Fruit fly (Drosophila melanogaster) whole organism, embryonic: ENCODE data around the gene GC.
A peak's percentile ranks its signal among the peaks of the same experiment; 100 is the strongest.

Experiments
- Abd-B ChIP-seq: fragments of 200-800 bp; sonication (Bioruptor generic); optimal IDR thresholded peaks from 2 replicates; lab custom pipeline; 2018; ENCODE audit warnings: missing biosample characterization, mild to moderate bottlenecking, missing genetic modification characterization, moderate library complexity
- Adf1 ChIP-seq: fragments of 200-800 bp; sonication (Bioruptor generic); IDR thresholded peaks from 2 replicates; pipeline ENCODE4 v1.3.6; 2022; ENCODE audit warnings: missing biosample characterization, missing genetic modification characterization
- Atf-2 ChIP-seq: fragments of 200-800 bp; sonication (Bioruptor generic); optimal IDR thresholded peaks from 2 replicates; lab custom pipeline; 2016; ENCODE audit warnings: missing biosample characterization, missing genetic modification characterization
- Atf6 ChIP-seq: fragments of 200-800 bp; sonication (Bioruptor generic); IDR thresholded peaks from 2 replicates; pipeline ENCODE4 v1.3.6; 2022; ENCODE audit warnings: missing biosample characterization, missing genetic modification characterization
- BtbVII ChIP-seq: fragments of 200-800 bp; sonication (Bioruptor generic); optimal IDR thresholded peaks from 3 replicates; lab custom pipeline; 2017; ENCODE audit warnings: missing biosample characterization, mild to moderate bottlenecking, missing genetic modification characterization
- CG10543 ChIP-seq: fragments of 200-800 bp; sonication (Bioruptor generic); optimal IDR thresholded peaks from 3 replicates; lab custom pipeline; 2017; ENCODE audit warnings: missing biosample characterization, mild to moderate bottlenecking, missing genetic modification characterization, moderate library complexity
- CG13287 ChIP-seq: fragments of 200-800 bp; sonication (Bioruptor generic); IDR thresholded peaks from 2 replicates; pipeline ENCODE4 v1.3.6; 2022; ENCODE audit warnings: missing biosample characterization, missing genetic modification characterization; ENCODE audit not compliant: partially characterized antibody
- CG13296 ChIP-seq: fragments of 200-800 bp; sonication (Bioruptor generic); optimal IDR thresholded peaks from 3 replicates; lab custom pipeline; 2018; ENCODE audit warnings: missing biosample characterization, mild to moderate bottlenecking, missing genetic modification characterization
- CG14050 ChIP-seq: fragments of 200-800 bp; sonication (Bioruptor generic); IDR thresholded peaks from 3 replicates; pipeline ENCODE4 v1.3.6; 2022; ENCODE audit warnings: missing biosample characterization, missing genetic modification characterization
- CG17359 ChIP-seq: fragments of 200-800 bp; sonication (Bioruptor generic); optimal IDR thresholded peaks from 3 replicates; lab custom pipeline; 2018; ENCODE audit warnings: missing biosample characterization, mild to moderate bottlenecking, missing genetic modification characterization, moderate library complexity
- CG18619 ChIP-seq: fragments of 200-800 bp; sonication (Bioruptor generic); optimal IDR thresholded peaks from 3 replicates; lab custom pipeline; 2017; ENCODE audit warnings: missing biosample characterization, mild to moderate bottlenecking, missing genetic modification characterization
- CG2712 ChIP-seq: fragments of 200-800 bp; optimal IDR thresholded peaks from 3 replicates; lab custom pipeline; 2019; ENCODE audit warnings: missing biosample characterization, mild to moderate bottlenecking, missing genetic modification characterization, moderate library complexity
- CG31365 ChIP-seq: fragments of 200-800 bp; sonication (Bioruptor generic); optimal IDR thresholded peaks from 2 replicates; lab custom pipeline; 2018; ENCODE audit warnings: missing biosample characterization, mild to moderate bottlenecking, missing genetic modification characterization
- CG3281 ChIP-seq: fragments of 200-800 bp; sonication (Bioruptor generic); optimal IDR thresholded peaks from 3 replicates; lab custom pipeline; 2017; ENCODE audit warnings: missing biosample characterization, mild to moderate bottlenecking, missing genetic modification characterization
- CG4282 ChIP-seq: fragments of 200-800 bp; sonication (Bioruptor generic); optimal IDR thresholded peaks from 2 replicates; lab custom pipeline; 2016; ENCODE audit warnings: missing biosample characterization, missing genetic modification characterization
- CG5180 ChIP-seq: fragments of 200-800 bp; sonication (Bioruptor generic); optimal IDR thresholded peaks from 3 replicates; lab custom pipeline; 2017; ENCODE audit warnings: missing biosample characterization, missing genetic modification characterization, mild to moderate bottlenecking, moderate library complexity, missing genetic modification reagents
- CG6813 ChIP-seq: fragments of 200-800 bp; sonication (Bioruptor generic); optimal IDR thresholded peaks from 2 replicates; lab custom pipeline; 2017; ENCODE audit warnings: missing biosample characterization, missing genetic modification characterization, mild to moderate bottlenecking, moderate library complexity, missing genetic modification reagents
- CG8765 ChIP-seq: fragments of 200-800 bp; sonication (Bioruptor generic); IDR thresholded peaks from 2 replicates; pipeline ENCODE4 v1.3.6; 2022; ENCODE audit warnings: missing biosample characterization, missing genetic modification characterization
- CHES-1-like ChIP-seq: fragments of 200-800 bp; sonication (Bioruptor generic); optimal IDR thresholded peaks from 2 replicates; lab custom pipeline; 2016; ENCODE audit warnings: missing biosample characterization, missing genetic modification characterization
- D19A ChIP-seq: fragments of 200-800 bp; optimal IDR thresholded peaks from 3 replicates; lab custom pipeline; 2019; ENCODE audit warnings: missing biosample characterization, mild to moderate bottlenecking, missing genetic modification characterization, moderate library complexity
- Dek ChIP-seq: fragments of 200-800 bp; sonication (Bioruptor generic); optimal IDR thresholded peaks from 3 replicates; lab custom pipeline; 2019; ENCODE audit warnings: missing biosample characterization, mild to moderate bottlenecking, missing genetic modification characterization, moderate library complexity
- Dll ChIP-seq: fragments of 200-800 bp; sonication (Bioruptor generic); IDR thresholded peaks from 4 replicates; pipeline ENCODE4 v1.3.6; 2022; ENCODE audit warnings: missing biosample characterization, missing genetic modification characterization; ENCODE audit not compliant: partially characterized antibody
- Drgx ChIP-seq: fragments of 200-800 bp; sonication (Bioruptor generic); IDR thresholded peaks from 2 replicates; pipeline ENCODE4 v1.3.6; 2022; ENCODE audit warnings: missing biosample characterization, missing genetic modification characterization
- E2f2 ChIP-seq: fragments of 200-800 bp; sonication (Bioruptor generic); IDR thresholded peaks from 2 replicates; pipeline ENCODE4 v1.3.6; 2022; ENCODE audit warnings: missing biosample characterization, missing genetic modification characterization
- ERR ChIP-seq: fragments of 200-800 bp; sonication (Bioruptor generic); optimal IDR thresholded peaks from 2 replicates; lab custom pipeline; 2016; ENCODE audit warnings: missing biosample characterization, missing genetic modification characterization
- Ets65A ChIP-seq: fragments of 200-800 bp; sonication (Bioruptor generic); peaks from one replicate; lab custom pipeline; 2016; ENCODE audit warnings: missing biosample characterization, missing genetic modification characterization
- Meics ChIP-seq: fragments of 200-800 bp; sonication (Bioruptor generic); optimal IDR thresholded peaks from 2 replicates; lab custom pipeline; 2017; ENCODE audit warnings: missing biosample characterization, mild to moderate bottlenecking, missing genetic modification characterization
- Scr ChIP-seq: fragments of 200-800 bp; sonication (Bioruptor generic); IDR thresholded peaks from 2 replicates; pipeline ENCODE4 v1.3.6; 2022; ENCODE audit warnings: missing biosample characterization, missing genetic modification characterization; ENCODE audit not compliant: partially characterized antibody
- amos ChIP-seq: fragments of 200-800 bp; sonication (Bioruptor generic); IDR thresholded peaks from 2 replicates; pipeline ENCODE4 v1.3.6; 2022; ENCODE audit warnings: missing biosample characterization, missing genetic modification characterization; ENCODE audit not compliant: partially characterized antibody
- cg ChIP-seq: fragments of 200-800 bp; sonication (Bioruptor generic); optimal IDR thresholded peaks from 3 replicates; lab custom pipeline; 2019; ENCODE audit warnings: missing biosample characterization, mild to moderate bottlenecking, missing genetic modification characterization, moderate library complexity
- chinmo ChIP-seq: fragments of 200-800 bp; sonication (Bioruptor generic); IDR thresholded peaks from 4 replicates; pipeline ENCODE4 v1.3.6; 2022; ENCODE audit warnings: missing biosample characterization, missing genetic modification characterization; ENCODE audit not compliant: partially characterized antibody
- corto ChIP-seq: fragments of 200-800 bp; sonication (Bioruptor generic); optimal IDR thresholded peaks from 2 replicates; lab custom pipeline; 2016; ENCODE audit warnings: missing biosample characterization, mild to moderate bottlenecking, missing genetic modification characterization, moderate library complexity
- gro ChIP-seq: fragments of 200-800 bp; sonication (Bioruptor generic); optimal IDR thresholded peaks from 2 replicates; lab custom pipeline; 2016; ENCODE audit warnings: missing biosample characterization, missing genetic modification characterization
- hbn ChIP-seq: fragments of 200-800 bp; sonication (Bioruptor generic); IDR thresholded peaks from 2 replicates; pipeline ENCODE4 v1.3.6; 2022; ENCODE audit warnings: missing biosample characterization, missing genetic modification characterization; ENCODE audit not compliant: partially characterized antibody
- odd ChIP-seq: fragments of 200-800 bp; sonication (Bioruptor generic); optimal IDR thresholded peaks from 2 replicates; lab custom pipeline; 2017; ENCODE audit warnings: missing biosample characterization, mild to moderate bottlenecking, missing genetic modification characterization
- phol ChIP-seq: fragments of 200-800 bp; sonication (Bioruptor generic); optimal IDR thresholded peaks from 3 replicates; lab custom pipeline; 2018; ENCODE audit warnings: missing biosample characterization, mild to moderate bottlenecking, missing genetic modification characterization, moderate library complexity
- prd ChIP-seq, 3 experiments: fragments of >200 bp in 2 of 3; fragments of 200-800 bp in 1 of 3; sonication (Bioruptor generic) in 1 of 3; optimal IDR thresholded peaks in 2 of 3; IDR thresholded peaks in 1 of 3; 2 replicates in 2 of 3; 3 replicates in 1 of 3; pipeline versions ENCODE4 v1.3.6 to Lab custom; 2017 to 2022; ENCODE audit warnings: missing biosample characterization in 1 of 3, missing genetic modification characterization in 1 of 3
- rib ChIP-seq: fragments of 200-800 bp; sonication (Bioruptor generic); IDR thresholded peaks from 2 replicates; pipeline ENCODE4 v1.3.6; 2022; ENCODE audit warnings: missing biosample characterization, missing genetic modification characterization
- sd ChIP-seq: fragments of 200-800 bp; sonication (Bioruptor generic); optimal IDR thresholded peaks from 3 replicates; lab custom pipeline; 2018; ENCODE audit warnings: missing biosample characterization, mild to moderate bottlenecking, missing genetic modification characterization, moderate library complexity
- seq ChIP-seq: fragments of 200-800 bp; sonication (Bioruptor generic); IDR thresholded peaks from 2 replicates; pipeline ENCODE4 v1.3.6; 2022; ENCODE audit warnings: missing biosample characterization, missing genetic modification characterization
- sim ChIP-seq: fragments of 200-800 bp; sonication (Bioruptor generic); IDR thresholded peaks from 2 replicates; pipeline ENCODE4 v1.3.6; 2022; ENCODE audit warnings: missing biosample characterization, missing genetic modification characterization
- tll ChIP-seq, 2 experiments: fragments of 200-800 bp in 1 of 2; fragments of >200 bp in 1 of 2; sonication (Bioruptor generic) in 1 of 2; optimal IDR thresholded peaks; 2 replicates each; lab custom pipeline; 2017 to 2019; ENCODE audit warnings: missing biosample characterization in 2 of 2, missing genetic modification characterization in 2 of 2, mild to moderate bottlenecking in 1 of 2, moderate library complexity in 1 of 2
- usp ChIP-seq: fragments of >200 bp; optimal IDR thresholded peaks from 2 replicates; lab custom pipeline; 2017; ENCODE audit warnings: missing biosample characterization, missing genetic modification characterization
- zfh2 ChIP-seq: fragments of 200-800 bp; sonication (Bioruptor generic); optimal IDR thresholded peaks from 2 replicates; lab custom pipeline; 2016; ENCODE audit warnings: missing biosample characterization, missing genetic modification characterization

The GC gene

DNA sequence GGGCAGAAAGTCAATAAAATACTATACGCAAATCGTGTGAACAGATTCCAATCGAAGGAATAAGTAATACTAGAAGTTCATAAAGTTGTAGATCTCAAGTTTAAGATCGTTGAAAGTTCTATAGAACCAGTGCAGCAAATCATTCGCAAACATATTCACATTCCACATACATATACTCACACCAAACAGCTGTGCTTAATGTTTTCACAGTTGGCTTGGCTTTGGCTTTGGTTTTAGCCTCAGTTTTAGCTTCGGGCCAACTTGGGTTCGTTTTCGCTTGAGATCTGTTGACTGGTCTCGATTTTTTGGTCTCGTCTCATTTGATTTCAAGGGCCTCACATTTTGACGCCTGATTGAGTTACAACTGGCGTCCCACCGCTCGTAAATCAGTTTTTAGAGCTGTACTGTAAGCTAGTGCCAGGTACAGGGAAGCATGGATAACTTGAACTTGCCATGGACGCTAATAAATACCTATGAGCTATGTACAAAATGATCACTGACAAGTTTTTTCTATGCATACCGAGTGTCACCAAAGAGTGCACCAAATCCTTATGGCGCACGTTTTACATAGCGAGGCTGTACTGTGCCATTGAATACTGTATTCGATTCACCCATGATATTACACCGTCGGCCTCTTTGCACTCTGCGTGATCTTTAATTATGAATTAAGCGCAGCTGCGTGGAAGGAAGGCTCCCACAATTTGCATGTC lies 41.8 kb downstream of the GC start (continued):
- TF ChIP-seq Atf6 (GFP tag; lab: Robert Waterston, UW) (peak; percentile 88), phol (peak; percentile 73), CG17359 (tag; lab: Kevin White, UChicago) (peak; percentile 86), gro (GFP tag; lab: Kevin White, UChicago) (peak; percentile 91), Atf-2 (GFP tag; lab: Kevin White, UChicago) (peak; percentile 25), Dek (tag; lab: Kevin White, UChicago) (peak; percentile 49), CG10543 (GFP tag; lab: Kevin White, UChicago) (peak; percentile 59), usp (GFP tag; lab: Kevin White, UChicago) (no peak), prd (optimal IDR thresholded peaks at IDR 0.05; lab: Kevin White, UChicago) (no peak), prd (GFP tag; IDR thresholded peaks at IDR 0.05; lab: Robert Waterston, UW) (peak; percentile 91), CG14050 (GFP tag; lab: Robert Waterston, UW) (peak; percentile 69), CHES-1-like (peak; percentile 74), zfh2 (GFP tag; lab: Kevin White, UChicago) (peak; percentile 62), Ets65A (peak; percentile 98)

DNA sequence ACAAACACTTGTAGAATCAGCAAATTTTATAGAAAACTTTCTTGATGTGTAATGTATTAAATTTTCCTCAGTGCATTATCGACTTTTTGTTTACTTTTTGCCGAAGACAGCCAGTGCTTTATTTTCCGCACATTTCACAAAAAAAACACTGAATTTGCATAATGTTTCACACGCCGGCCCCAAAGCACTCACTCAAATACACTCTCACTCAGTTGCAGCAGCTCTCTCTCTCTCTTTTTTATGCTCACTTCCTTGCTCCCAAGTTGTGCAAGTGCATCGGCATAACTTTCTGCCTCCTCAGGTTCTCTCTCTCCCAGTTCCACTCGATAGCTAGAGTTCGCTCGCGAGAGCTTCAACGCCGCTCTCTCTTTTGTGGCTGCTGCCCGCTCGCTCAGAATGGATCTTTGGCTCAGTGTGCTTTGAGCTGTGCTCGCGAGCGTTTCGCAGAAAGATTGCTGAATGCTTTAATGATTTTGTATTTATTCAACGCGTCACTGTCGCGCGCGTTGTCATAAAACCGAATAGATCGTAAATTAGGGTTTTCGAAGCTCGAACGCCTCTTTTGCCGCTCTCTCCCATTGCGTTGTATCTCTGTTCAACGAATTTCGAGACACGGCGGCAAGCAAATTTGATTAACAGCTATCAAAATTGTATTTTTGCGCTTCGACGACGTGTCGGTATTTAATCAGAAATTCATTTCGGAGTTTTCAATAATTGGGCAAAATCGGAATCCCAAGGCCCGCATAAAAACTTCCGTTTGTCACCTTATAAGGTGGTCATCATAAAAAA lies 42.6 kb downstream of the GC start:
- TF ChIP-seq BtbVII (GFP tag; lab: Kevin White, UChicago) (peak; percentile 38), Drgx (GFP tag; lab: Robert Waterston, UW) (peak; percentile 68; the same call in 1 of the 2 replicates), CG6813 (GFP tag; lab: Kevin White, UChicago) (peak; percentile 53), E2f2 (peak; percentile 24; the same call in 1 of the 2 replicates), CG5180 (GFP tag; lab: Kevin White, UChicago) (no peak), hbn (peak; percentile 58), CG31365 (tag; lab: Kevin White, UChicago) (peak; percentile 65), corto (GFP tag; lab: Kevin White, UChicago) (peak; percentile 10), usp (GFP tag; lab: Kevin White, UChicago) (no peak), CG3281 (peak; percentile 4), amos (GFP tag; lab: Robert Waterston, UW) (peak; percentile 50; the same call in 1 of the 2 replicates), CG18619 (no peak), CG8765 (peak; percentile 42; the same call in 1 of the 2 replicates), odd (GFP tag; lab: Kevin White, UChicago) (peak; percentile 29), CG13287 (peak; percentile 67), Dll (GFP tag; lab: Robert Waterston, UW) (peak; percentile 70; the same call in 3 of the 4 replicates), CG4282 (GFP tag; lab: Kevin White, UChicago) (no peak), Abd-B (GFP tag; lab: Kevin White, UChicago) (peak; percentile 21), seq (peak; percentile 30; the same call in 1 of the 2 replicates), cg (GFP tag; lab: Kevin White, UChicago) (peak; percentile 39), chinmo (GFP tag; lab: Robert Waterston, UW) (peak; percentile 82; the same call in 3 of the 4 replicates), CG2712 (tag; lab: Kevin White, UChicago) (peak; percentile 3), rib (GFP tag; lab: Robert Waterston, UW) (peak; percentile 65), ERR (GFP tag; lab: Kevin White, UChicago) (no peak), CG13296 (GFP tag; lab: Kevin White, UChicago) (peak; percentile 37), sim (no peak), Adf1 (GFP tag; lab: Robert Waterston, UW) (peak; percentile 34; the same call in 1 of the 2 replicates), gro (GFP tag; lab: Kevin White, UChicago) (peak; percentile 20), tll (GFP tag; optimal IDR thresholded peaks at IDR 0.05; lab: Kevin White, UChicago) (no peak), Meics (GFP tag; lab: Kevin White, UChicago) (peak; percentile 36), sd (tag; lab: Kevin White, UChicago) (peak; percentile 76), Scr (peak; percentile 54), D19A (peak; percentile 18)
